Worm (Caenorhabditis elegans) whole organism, L4/young adult: ENCODE measurements around the gene cln-3.1.

Experiments
- W03F9.2 ChIP-seq: fragments of 150-350 bp; optimal IDR thresholded peaks from 2 replicates; lab custom pipeline; 2014; ENCODE audit warnings: missing biosample characterization, missing genetic modification characterization
- dao-5 ChIP-seq: sonication (generic microtip); optimal IDR thresholded peaks from 2 replicates; lab custom pipeline; 2016; ENCODE audit warnings: missing genotype, missing genetic modification characterization, moderate library complexity, missing compliant biosample characterization
- him-1 ChIP-seq: sonication (generic microtip); optimal IDR thresholded peaks from 2 replicates; lab custom pipeline; 2016; ENCODE audit warnings: missing genotype, missing genetic modification reagents, missing genetic modification characterization, missing compliant biosample characterization

DNA sequence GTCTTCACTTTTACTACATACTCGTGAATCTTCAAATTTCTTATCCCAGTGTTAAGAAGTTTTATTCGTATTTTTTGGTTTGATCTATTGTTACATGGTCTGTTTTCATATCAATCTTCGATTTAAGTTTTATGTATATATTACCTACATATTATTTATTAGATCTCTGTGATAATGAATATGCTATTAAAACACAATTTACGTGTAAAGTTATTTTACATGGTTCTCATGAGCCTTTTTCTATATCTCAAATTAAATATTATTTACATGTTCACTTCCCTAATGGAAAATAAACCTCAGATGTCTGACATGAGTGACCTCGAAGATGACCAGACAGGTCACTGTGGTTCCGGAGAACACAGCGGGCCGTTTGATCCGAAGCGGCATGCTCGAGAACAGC lies 20.9 kb downstream of the cln-3.1 start, which contains the start of gene mxl-1:
- TF ChIP-seq him-1 (no peak), W03F9.2 (no peak), dao-5 (tag; lab: Kevin White, UChicago) (no peak)
